Worm (Caenorhabditis elegans) whole organism, mixed stage, embryonic: ENCODE results near the gene C49C3.4.

Source experiments
- bed-3 ChIP-seq: fragments of 200-800 bp; sonication (Bioruptor generic); optimal IDR thresholded peaks from 3 replicates; lab custom pipeline; 2018; ENCODE audit warnings: mild to moderate bottlenecking, missing genetic modification characterization, moderate library complexity, missing compliant biosample characterization
- blmp-1 ChIP-seq: fragments of 150-350 bp; optimal IDR thresholded peaks from 2 replicates; lab custom pipeline; 2014; ENCODE audit warnings: missing biosample characterization, missing genetic modification characterization
- ceh-39 ChIP-seq: fragments of 150-350 bp; optimal IDR thresholded peaks from 2 replicates; lab custom pipeline; 2014; ENCODE audit warnings: missing biosample characterization, missing genetic modification characterization
- ceh-43 ChIP-seq: fragments of 200-800 bp; sonication (Bioruptor generic); optimal IDR thresholded peaks from 2 replicates; lab custom pipeline; 2018; ENCODE audit warnings: mild to moderate bottlenecking, missing genetic modification characterization, moderate library complexity, missing compliant biosample characterization
- ceh-83 ChIP-seq: fragments of 200-800 bp; sonication (Bioruptor generic); optimal IDR thresholded peaks from 2 replicates; lab custom pipeline; 2018; ENCODE audit warnings: mild to moderate bottlenecking, missing genetic modification characterization, missing compliant biosample characterization
- ces-1 ChIP-seq: fragments of 150-350 bp; optimal IDR thresholded peaks from 2 replicates; lab custom pipeline; 2014; ENCODE audit warnings: missing biosample characterization, missing genetic modification reagents, missing genetic modification characterization
- cnd-1 ChIP-seq: fragments of 200-800 bp; sonication (Bioruptor generic); optimal IDR thresholded peaks from 2 replicates; lab custom pipeline; 2018; ENCODE audit warnings: mild to moderate bottlenecking, missing genetic modification characterization, missing compliant biosample characterization
- drap-1 ChIP-seq: fragments of 200-800 bp; sonication (Bioruptor generic); optimal IDR thresholded peaks from 3 replicates; lab custom pipeline; 2018; ENCODE audit warnings: mild to moderate bottlenecking, missing genetic modification characterization, missing compliant biosample characterization
- elt-1 ChIP-seq: sonication (generic microtip); optimal IDR thresholded peaks from 2 replicates; lab custom pipeline; 2017; ENCODE audit warnings: missing genetic modification characterization, mild to moderate bottlenecking, missing compliant biosample characterization, antibody characterized with exemption, moderate library complexity, borderline replicate concordance; ENCODE audit not compliant: insufficient read depth
- flh-1 ChIP-seq: fragments of 200-800 bp; sonication (Bioruptor generic); optimal IDR thresholded peaks from 2 replicates; lab custom pipeline; 2018; ENCODE audit warnings: mild to moderate bottlenecking, missing genetic modification characterization, moderate library complexity, missing compliant biosample characterization
- ham-2 ChIP-seq: fragments of 200-800 bp; sonication (Bioruptor generic); optimal IDR thresholded peaks from 2 replicates; lab custom pipeline; 2018; ENCODE audit warnings: mild to moderate bottlenecking, missing genetic modification characterization, missing compliant biosample characterization
- hlh-1 ChIP-seq: fragments of 150-350 bp; optimal IDR thresholded peaks from 2 replicates; lab custom pipeline; 2014; ENCODE audit warnings: missing biosample characterization, missing genetic modification reagents, missing genetic modification characterization
- lin-13 ChIP-seq: fragments of 150-350 bp; optimal IDR thresholded peaks from 2 replicates; lab custom pipeline; 2014; ENCODE audit warnings: missing biosample characterization, missing genetic modification characterization
- lin-32 ChIP-seq: fragments of 200-800 bp; sonication (Bioruptor generic); optimal IDR thresholded peaks from 2 replicates; lab custom pipeline; 2018; ENCODE audit warnings: mild to moderate bottlenecking, missing genetic modification characterization, missing compliant biosample characterization
- mab-5 ChIP-seq: fragments of 150-350 bp; optimal IDR thresholded peaks from 2 replicates; lab custom pipeline; 2014; ENCODE audit warnings: missing biosample characterization, missing genetic modification characterization
- mep-1 ChIP-seq: fragments of 150-350 bp; optimal IDR thresholded peaks from 2 replicates; lab custom pipeline; 2017; ENCODE audit warnings: missing biosample characterization, missing genetic modification reagents, missing genetic modification characterization, inconsistent platforms
- mls-2 ChIP-seq: sonication (generic microtip); optimal IDR thresholded peaks from 2 replicates; lab custom pipeline; 2016; ENCODE audit warnings: mild to moderate bottlenecking, missing genetic modification characterization, moderate library complexity, missing compliant biosample characterization
- nhr-12 ChIP-seq: fragments of 150-350 bp; optimal IDR thresholded peaks from 2 replicates; lab custom pipeline; 2014; ENCODE audit warnings: missing biosample characterization, missing genetic modification characterization
- nhr-2 ChIP-seq: fragments of 150-350 bp; optimal IDR thresholded peaks from 2 replicates; lab custom pipeline; 2014; ENCODE audit warnings: missing biosample characterization, missing genetic modification characterization
- nhr-237 ChIP-seq: fragments of 150-350 bp; optimal IDR thresholded peaks from 2 replicates; lab custom pipeline; 2014; ENCODE audit warnings: missing biosample characterization, missing genetic modification characterization
- nhr-28 ChIP-seq: fragments of 150-350 bp; optimal IDR thresholded peaks from 2 replicates; lab custom pipeline; 2014; ENCODE audit warnings: missing biosample characterization, missing genetic modification characterization
- nhr-76 ChIP-seq: sonication (generic microtip); optimal IDR thresholded peaks from 2 replicates; lab custom pipeline; 2017; ENCODE audit warnings: missing biosample characterization, missing genetic modification characterization
- pha-4 ChIP-seq: fragments of 150-350 bp; optimal IDR thresholded peaks from 2 replicates; lab custom pipeline; 2018; ENCODE audit warnings: missing biosample characterization, missing genetic modification reagents, missing genetic modification characterization
- sem-2 ChIP-seq: fragments of 200-800 bp; sonication (Bioruptor generic); optimal IDR thresholded peaks from 2 replicates; lab custom pipeline; 2018; ENCODE audit warnings: mild to moderate bottlenecking, missing genetic modification characterization, missing compliant biosample characterization
- snpc-4 ChIP-seq: fragments of 150-350 bp; optimal IDR thresholded peaks from 2 replicates; lab custom pipeline; 2014; ENCODE audit warnings: missing biosample characterization, missing genetic modification characterization
- sptf-1 ChIP-seq: sonication (generic microtip); optimal IDR thresholded peaks from 2 replicates; lab custom pipeline; 2017; ENCODE audit warnings: mild to moderate bottlenecking, missing genetic modification characterization, moderate library complexity, missing compliant biosample characterization
- tbx-8 ChIP-seq: fragments of 200-800 bp; sonication (Bioruptor generic); optimal IDR thresholded peaks from 2 replicates; lab custom pipeline; 2018; ENCODE audit warnings: mild to moderate bottlenecking, missing genetic modification characterization, moderate library complexity, missing compliant biosample characterization
- unc-120 ChIP-seq: sonication (generic microtip); optimal IDR thresholded peaks from 2 replicates; lab custom pipeline; 2017; ENCODE audit warnings: missing genetic modification characterization, missing compliant biosample characterization; ENCODE audit not compliant: poor library complexity, severe bottlenecking
- unc-39 ChIP-seq: fragments of 150-350 bp; optimal IDR thresholded peaks from 2 replicates; lab custom pipeline; 2014; ENCODE audit warnings: missing biosample characterization, missing genetic modification characterization
- unc-62 ChIP-seq: fragments of 150-350 bp; optimal IDR thresholded peaks from 2 replicates; lab custom pipeline; 2014; ENCODE audit warnings: missing biosample characterization, missing genetic modification reagents, missing genetic modification characterization
- zip-8 ChIP-seq: fragments of 150-350 bp; optimal IDR thresholded peaks from 2 replicates; lab custom pipeline; 2014; ENCODE audit warnings: missing biosample characterization, missing genetic modification characterization
- ztf-11 ChIP-seq: fragments of 150-350 bp; optimal IDR thresholded peaks from 2 replicates; lab custom pipeline; 2014; ENCODE audit warnings: missing biosample characterization, missing genetic modification characterization

Gene C49C3.4

ce11 chrIV:17316398-17316797, 4.2 kb upstream of the C49C3.4 start, which contains the start of gene C49C3.20:
Gene C49C3.20, minus strand, starts transcription at chrIV:17316498.
- TF ChIP-seq nhr-76 (tag; lab: Kevin White, UChicago) (no peak), nhr-2 (tag; lab: Kevin White, UChicago) (no peak), hlh-1 (tag; lab: Kevin White, UChicago) (no peak), ham-2 (GFP tag; lab: Kevin White, UChicago) (no peak), mep-1 (tag; lab: Kevin White, UChicago) (no peak), ceh-83 (GFP tag; lab: Kevin White, UChicago) (no peak), nhr-28 (no peak), ceh-39 (tag; lab: Kevin White, UChicago) (no peak), cnd-1 (tag; lab: Kevin White, UChicago) (no peak)

ce11 chrIV:17328834-17329233, 8.2 kb downstream of the C49C3.4 start, which contains the start of gene ceh-88:
Gene ceh-88, plus strand, starts transcription at chrIV:17329188.
- TF ChIP-seq ces-1 (GFP tag; lab: Kevin White, UChicago), result peak; percentile 84
- TF ChIP-seq snpc-4, result no peak

ce11 chrIV:17331100-17331577, 10.5 kb downstream of the C49C3.4 start, which contains the start of gene C49C3.6:
Gene C49C3.6, plus strand, starts transcription at chrIV:17331527.
- TF ChIP-seq sptf-1 (tag; lab: Kevin White, UChicago) (no peak), lin-32 (GFP tag; lab: Kevin White, UChicago) (no peak), nhr-28 (no peak), ceh-83 (GFP tag; lab: Kevin White, UChicago) (no peak), ces-1 (GFP tag; lab: Kevin White, UChicago) (peak; percentile 73)

- TF ChIP-seq ceh-39 (tag; lab: Kevin White, UChicago), result no peak
Measured at ce11 chrIV:17332261-17332660, 11.7 kb downstream of the C49C3.4 start, which contains the start of gene C49C3.7. Gene C49C3.7, plus strand, starts transcription at chrIV:17332561.

ce11 chrIV:17333542-17334281, 13.1 kb downstream of the C49C3.4 start, which contains the start of gene C49C3.15:
Gene C49C3.15, plus strand, starts transcription at chrIV:17334231.
- peak; percentile 40 for TF ChIP-seq mep-1 (tag; lab: Kevin White, UChicago)
- no peak for TF ChIP-seq ceh-83 (GFP tag; lab: Kevin White, UChicago)
- TF ChIP-seq unc-62 (GFP tag; lab: Kevin White, UChicago), result peak; percentile 35
- TF ChIP-seq hlh-1 (tag; lab: Kevin White, UChicago), result peak; percentile 46
- TF ChIP-seq pha-4 (tag; lab: Kevin White, UChicago), result peak; percentile 18
- no peak for TF ChIP-seq unc-120 (tag; lab: Kevin White, UChicago)
- TF ChIP-seq ceh-39 (tag; lab: Kevin White, UChicago), result peak; percentile 69
- TF ChIP-seq ceh-43 (GFP tag; lab: Kevin White, UChicago), result peak; percentile 23
- peak; percentile 31 for TF ChIP-seq ces-1 (GFP tag; lab: Kevin White, UChicago)

ce11 chrIV:17335031-17335430, 14.4 kb downstream of the C49C3.4 start, which contains the start of gene C49C3.8:
Gene C49C3.8, plus strand, starts transcription at chrIV:17335203.
- TF ChIP-seq zip-8 (tag; lab: Kevin White, UChicago) (no peak), cnd-1 (tag; lab: Kevin White, UChicago) (no peak), lin-13 (tag; lab: Kevin White, UChicago) (no peak), ces-1 (GFP tag; lab: Kevin White, UChicago) (peak; percentile 43), unc-39 (tag; lab: Kevin White, UChicago) (no peak), nhr-237 (tag; lab: Kevin White, UChicago) (no peak), lin-32 (GFP tag; lab: Kevin White, UChicago) (no peak), unc-120 (tag; lab: Kevin White, UChicago) (no peak), bed-3 (GFP tag; lab: Kevin White, UChicago) (no peak), ztf-11 (tag; lab: Kevin White, UChicago) (no peak), nhr-76 (tag; lab: Kevin White, UChicago) (no peak), drap-1 (GFP tag; lab: Kevin White, UChicago) (no peak), mab-5 (tag; lab: Kevin White, UChicago) (no peak), pha-4 (tag; lab: Kevin White, UChicago) (no peak), hlh-1 (tag; lab: Kevin White, UChicago) (peak; percentile 53), sem-2 (GFP tag; lab: Kevin White, UChicago) (no peak), tbx-8 (GFP tag; lab: Kevin White, UChicago) (no peak), mls-2 (tag; lab: Kevin White, UChicago) (no peak), elt-1 (no peak), blmp-1 (no peak), flh-1 (GFP tag; lab: Kevin White, UChicago) (no peak), nhr-12 (tag; lab: Kevin White, UChicago) (no peak), ceh-39 (tag; lab: Kevin White, UChicago) (peak; percentile 59)
